Fruit fly (Drosophila melanogaster): Measurements from ENCODE around the gene PlexA.

Gene PlexA

DNA sequence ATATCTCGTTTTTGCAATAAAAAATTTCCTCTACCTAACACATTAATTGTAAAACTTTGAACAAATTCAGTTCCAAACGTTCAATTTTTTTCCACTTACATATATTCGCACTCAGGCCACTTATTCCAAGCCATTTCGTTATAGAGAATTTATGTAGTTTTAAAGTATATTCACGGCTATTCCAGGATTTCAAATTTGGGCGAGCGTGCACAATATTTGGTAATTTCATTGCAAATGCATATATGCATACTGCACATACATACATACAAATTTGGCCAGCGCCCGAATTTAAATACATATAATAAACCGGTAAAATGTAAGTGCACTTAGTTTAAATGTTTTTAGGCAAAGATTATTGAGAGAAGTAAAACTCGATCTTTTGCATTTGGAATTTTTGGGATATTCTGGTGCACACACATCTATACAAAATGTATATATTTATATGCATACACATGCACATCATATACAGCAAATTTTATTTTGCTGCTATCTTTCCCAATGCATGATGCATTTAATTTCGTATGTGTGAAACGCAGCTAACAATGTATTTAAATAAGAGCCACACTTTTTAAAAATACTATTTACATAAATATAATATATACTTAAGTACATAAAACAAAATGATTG is 671 bp downstream of the PlexA start:
- TF ChIP-seq CG8478 (optimal IDR thresholded peaks at IDR 0.05) (no peak), CTCF (optimal IDR thresholded peaks at IDR 0.05) (no peak)

dm6 chr4:1025101-1025500 is 1.8 kb downstream of the PlexA start:
- no peak for TF ChIP-seq CTCF (optimal IDR thresholded peaks at IDR 0.05)
- TF ChIP-seq CG8478 (optimal IDR thresholded peaks at IDR 0.05): no peak

- no peak for TF ChIP-seq CG8478 (optimal IDR thresholded peaks at IDR 0.05)
- no peak for TF ChIP-seq CTCF (optimal IDR thresholded peaks at IDR 0.05)
These were observed 18.5 kb downstream of the PlexA start for dm6 chr4:1008444-1008843.

- no peak for TF ChIP-seq CG8478 (optimal IDR thresholded peaks at IDR 0.05)
- TF ChIP-seq CTCF (optimal IDR thresholded peaks at IDR 0.05): no peak
These were observed 30.9 kb downstream of the PlexA start for dm6 chr4:995958-996357.

- TF ChIP-seq CG8478 (optimal IDR thresholded peaks at IDR 0.05): peak; percentile 68
- peak; percentile 43 to 67 for TF ChIP-seq CTCF (optimal IDR thresholded peaks at IDR 0.05)
These were observed 37.7 kb downstream of the PlexA start, which contains the start of gene toy for dm6 chr4:989058-989770. Gene toy, plus strand, starts transcription at chr4:989725.

- TF ChIP-seq CTCF (optimal IDR thresholded peaks at IDR 0.05) (no peak), CG8478 (optimal IDR thresholded peaks at IDR 0.05) (no peak)
These were observed 38.5 kb downstream of the PlexA start for dm6 chr4:988379-988778.

DNA sequence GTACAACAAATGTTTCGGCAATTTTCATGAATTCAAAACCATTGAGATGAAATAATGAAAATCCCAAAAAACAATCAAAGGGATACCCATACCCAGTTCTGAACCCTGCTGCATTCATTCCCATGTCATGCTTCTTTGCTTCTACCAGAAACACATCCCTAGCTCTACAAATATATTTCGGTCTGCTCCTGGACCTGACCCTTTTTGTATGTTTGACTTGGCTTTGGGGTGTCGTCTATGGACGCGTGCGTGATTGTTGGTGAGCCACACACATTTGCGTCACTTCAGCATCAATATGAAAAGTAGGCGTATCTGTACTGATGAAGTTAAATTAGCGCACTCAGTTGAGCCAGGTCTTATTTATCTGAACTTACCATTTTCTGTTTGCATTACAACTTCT is 42.1 kb downstream of the PlexA start:
- TF ChIP-seq CG8478 (optimal IDR thresholded peaks at IDR 0.05): no peak
- TF ChIP-seq CTCF (optimal IDR thresholded peaks at IDR 0.05): no peak

dm6 chr4:982791-983407 is 44.0 kb downstream of the PlexA start:
- TF ChIP-seq CTCF (optimal IDR thresholded peaks at IDR 0.05) (no peak), CG8478 (optimal IDR thresholded peaks at IDR 0.05) (no peak)

DNA sequence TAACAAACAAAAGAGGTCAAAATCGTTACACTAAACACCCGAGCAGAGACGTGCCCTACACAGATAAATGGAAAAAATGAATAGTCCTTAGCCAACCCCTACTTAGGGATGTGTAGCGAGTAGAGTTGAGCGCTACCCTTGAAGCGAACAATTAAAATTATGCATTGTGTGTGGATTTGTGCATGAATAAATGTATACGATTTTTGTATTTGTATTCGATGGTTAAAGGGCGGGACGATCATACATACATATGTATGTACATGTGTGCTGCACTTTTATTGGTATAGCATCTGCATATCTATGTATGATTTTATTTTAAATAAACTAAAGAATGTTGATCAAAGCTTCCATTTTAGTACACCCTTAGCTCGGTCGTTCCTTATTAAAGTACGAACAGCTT is 45.7 kb downstream of the PlexA start:
- TF ChIP-seq CTCF (optimal IDR thresholded peaks at IDR 0.05) (no peak), CG8478 (optimal IDR thresholded peaks at IDR 0.05) (no peak)

- no peak for TF ChIP-seq CG8478 (optimal IDR thresholded peaks at IDR 0.05)
- no peak for TF ChIP-seq CTCF (optimal IDR thresholded peaks at IDR 0.05)
These were observed 46.4 kb downstream of the PlexA start for dm6 chr4:980475-980856.

DNA sequence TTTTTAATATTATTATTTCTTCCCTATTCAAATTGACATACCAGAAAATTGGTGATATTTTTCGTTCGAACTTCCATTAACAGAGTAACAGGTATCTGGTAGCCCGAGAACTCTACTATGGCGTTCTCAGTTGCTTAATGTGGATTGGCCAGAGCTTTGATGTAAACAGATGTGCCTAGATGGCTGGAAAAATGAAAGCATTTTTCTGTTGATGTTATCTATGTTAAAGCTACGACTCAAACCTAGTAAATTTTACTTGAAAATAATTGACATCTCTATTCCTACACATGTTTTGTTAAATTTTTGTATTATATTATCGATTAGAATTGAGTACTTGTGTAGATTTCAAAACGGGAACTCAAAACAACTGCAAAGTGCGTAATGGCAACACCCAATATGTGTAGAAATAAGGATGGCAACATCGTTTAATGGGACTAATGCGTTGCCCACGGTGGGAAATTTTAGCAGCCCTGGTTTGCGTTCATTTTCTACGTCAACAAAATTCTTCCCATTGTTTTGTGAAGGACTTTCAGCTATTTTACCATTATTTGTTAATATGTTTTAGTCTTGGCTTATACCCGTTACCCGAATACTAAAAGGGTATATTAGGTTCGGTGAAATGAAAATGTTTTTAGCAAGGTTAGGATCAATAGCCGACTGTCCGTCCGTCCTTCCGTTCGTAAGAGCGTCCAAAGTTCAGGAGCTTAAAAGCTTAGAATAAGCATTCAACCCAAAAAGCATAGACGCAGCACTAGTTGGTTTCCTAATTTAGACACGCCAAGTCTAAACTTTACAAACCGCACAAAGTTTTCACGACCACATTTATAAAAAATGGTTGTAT is 47.0 kb downstream of the PlexA start:
- TF ChIP-seq CG8478 (optimal IDR thresholded peaks at IDR 0.05) (no peak), CTCF (optimal IDR thresholded peaks at IDR 0.05) (peak; percentile 85 to 86)

dm6 chr4:978439-978911 is 48.4 kb downstream of the PlexA start, which contains the start of gene fuss:
Gene fuss, minus strand, starts transcription at chr4:978489.
- TF ChIP-seq CG8478 (optimal IDR thresholded peaks at IDR 0.05) (no peak), CTCF (optimal IDR thresholded peaks at IDR 0.05) (no peak)

DNA sequence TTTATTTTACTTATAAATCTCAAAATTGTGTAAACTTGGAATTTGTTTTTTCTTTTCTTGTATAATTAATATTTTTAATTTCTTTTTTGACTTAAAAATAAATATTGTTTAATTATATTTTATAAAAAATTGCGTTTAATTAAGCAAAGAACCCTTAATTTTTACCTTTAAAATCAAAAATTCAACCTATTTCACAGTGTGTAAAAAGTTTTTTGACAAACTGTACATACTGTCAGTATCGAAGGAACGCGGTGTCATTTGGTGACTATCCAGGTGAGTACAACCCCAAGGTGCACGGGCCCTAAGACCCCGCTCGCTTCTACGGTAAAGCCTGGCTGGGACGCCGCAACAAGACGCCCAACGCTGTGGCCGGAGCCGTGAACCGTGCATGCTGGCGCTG is 50.3 kb downstream of the PlexA start:
- TF ChIP-seq CG8478 (optimal IDR thresholded peaks at IDR 0.05) (no peak), CTCF (optimal IDR thresholded peaks at IDR 0.05) (no peak)

DNA sequence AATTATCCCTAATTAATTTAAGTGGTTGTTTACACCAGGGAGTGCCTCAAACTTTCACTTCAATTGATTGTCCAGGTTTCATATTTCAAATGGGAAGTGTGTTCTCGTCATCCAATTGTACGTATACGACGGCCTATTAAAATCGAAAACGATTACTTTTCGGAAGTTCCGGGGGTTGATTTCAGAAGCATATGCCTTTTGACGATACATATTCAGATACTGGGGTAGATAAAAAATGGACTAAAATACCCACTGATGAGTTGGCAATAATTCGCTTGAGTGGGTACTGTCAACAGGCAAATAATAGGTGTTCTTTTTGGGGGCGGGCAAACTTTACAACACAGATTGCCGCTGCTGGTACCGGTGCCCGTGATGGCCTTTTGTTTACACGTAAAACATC is 52.3 kb downstream of the PlexA start:
- TF ChIP-seq CG8478 (optimal IDR thresholded peaks at IDR 0.05): no peak
- TF ChIP-seq CTCF (optimal IDR thresholded peaks at IDR 0.05): no peak

- TF ChIP-seq CG8478 (optimal IDR thresholded peaks at IDR 0.05) (no peak), CTCF (optimal IDR thresholded peaks at IDR 0.05) (no peak)
These were observed 55.8 kb downstream of the PlexA start for dm6 chr4:971084-971483.
